Fruit fly (Drosophila melanogaster): ENCODE results near the gene Fum2.

The Fum2 gene

DNA sequence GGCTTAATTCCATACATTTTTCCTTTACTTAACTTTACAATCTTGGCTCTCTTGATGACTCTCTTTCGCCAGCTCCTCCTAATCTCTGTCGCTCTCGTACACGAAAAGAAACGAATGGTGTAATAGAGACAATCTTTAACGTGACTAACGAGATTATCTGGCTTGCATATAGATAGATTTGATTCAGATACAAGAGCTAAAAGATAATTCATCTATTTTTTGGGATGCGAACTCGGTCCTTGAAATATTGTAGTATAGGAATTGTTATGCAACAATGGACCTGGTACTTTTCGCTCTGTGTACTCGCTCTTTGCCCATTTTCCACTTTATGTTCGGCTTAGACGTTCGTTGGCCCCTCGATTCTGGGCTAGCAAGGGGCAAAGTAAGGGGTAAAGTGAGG, 29.7 kb downstream of the Fum2 start (continued):
- TF ChIP-seq CG1024 (GFP tag; IDR thresholded peaks at IDR 0.05) (peak; percentile 34; the same call in 1 of the 2 replicates), CG11093 (GFP tag; IDR thresholded peaks at IDR 0.05) (peak; percentile 61; the same call in 1 of the 3 replicates), ato (GFP tag; IDR thresholded peaks at IDR 0.05; ENCODE audit: partially characterized antibody) (no peak), Ada2b (GFP tag; IDR thresholded peaks at IDR 0.05) (peak; percentile 83), h (optimal IDR thresholded peaks at IDR 0.05) (no peak), wek (GFP tag; optimal IDR thresholded peaks at IDR 0.05) (peak; percentile 54), Scr (GFP tag; IDR thresholded peaks at IDR 0.05; ENCODE audit: partially characterized antibody) (no peak), CG6765 (GFP tag; optimal IDR thresholded peaks at IDR 0.05) (peak; percentile 54), CG13123 (GFP tag; optimal IDR thresholded peaks at IDR 0.05) (peak; percentile 57), CG31388 (GFP tag; optimal IDR thresholded peaks at IDR 0.05) (peak; percentile 35), Oaz (GFP tag; IDR thresholded peaks at IDR 0.05) (0 out of 2 replicates have a peak, but pooled peaks have one; percentile 12), her (GFP tag; optimal IDR thresholded peaks at IDR 0.05) (peak; percentile 80), hth (optimal IDR thresholded peaks at IDR 0.05) (no peak), Sry-δ (GFP tag; optimal IDR thresholded peaks at IDR 0.05) (peak; percentile 28), zen (tag; optimal IDR thresholded peaks at IDR 0.05) (peak; percentile 57), CG12391 (tag; optimal IDR thresholded peaks at IDR 0.05) (peak; percentile 80), zf30C (GFP tag; optimal IDR thresholded peaks at IDR 0.05) (peak; percentile 83), tna (GFP tag; IDR thresholded peaks at IDR 0.05; ENCODE audit: partially characterized antibody) (no peak), sqz (GFP tag; optimal IDR thresholded peaks at IDR 0.05) (peak; percentile 24), knrl (GFP tag; IDR thresholded peaks at IDR 0.05; ENCODE audit: partially characterized antibody) (no peak), disco-r (GFP tag; optimal IDR thresholded peaks at IDR 0.05) (peak; percentile 4), Dip3 (GFP tag; optimal IDR thresholded peaks at IDR 0.05) (peak; percentile 66), Fer3 (tag; optimal IDR thresholded peaks at IDR 0.05) (peak; percentile 77), usp (GFP tag; optimal IDR thresholded peaks at IDR 0.05) (no peak), dati (GFP tag; IDR thresholded peaks at IDR 0.05) (0 out of 2 replicates have a peak, but pooled peaks have one; percentile 38), CG1603 (tag; optimal IDR thresholded peaks at IDR 0.05) (peak; percentile 91), CTCF (GFP tag; optimal IDR thresholded peaks at IDR 0.05) (no peak), Hmr (GFP tag; optimal IDR thresholded peaks at IDR 0.05) (peak; percentile 86), chn (GFP tag; optimal IDR thresholded peaks at IDR 0.05) (peak; percentile 12), CG11695 (GFP tag; IDR thresholded peaks at IDR 0.05) (peak; percentile 80), rib (GFP tag; IDR thresholded peaks at IDR 0.05) (no peak), dan (GFP tag; IDR thresholded peaks at IDR 0.05) (no peak), CG16779 (GFP tag; IDR thresholded peaks at IDR 0.05) (no peak), CG33557 (GFP tag; optimal IDR thresholded peaks at IDR 0.05) (peak; percentile 13), CG4424 (GFP tag; optimal IDR thresholded peaks at IDR 0.05) (peak; percentile 79), CG1792 (GFP tag; optimal IDR thresholded peaks at IDR 0.05) (peak; percentile 50), z (GFP tag; IDR thresholded peaks at IDR 0.05) (no peak), CG18262 (tag; optimal IDR thresholded peaks at IDR 0.05) (peak; percentile 83), Hr51 (GFP tag; optimal IDR thresholded peaks at IDR 0.05) (peak; percentile 61 to 85), Spps (tag; optimal IDR thresholded peaks at IDR 0.05) (peak; percentile 60), tgo (GFP tag; IDR thresholded peaks at IDR 0.05) (peak; percentile 79), HLHmδ (GFP tag; optimal IDR thresholded peaks at IDR 0.05) (no peak), gcm (GFP tag; optimal IDR thresholded peaks at IDR 0.05) (peak; percentile 81), CG4854 (GFP tag; optimal IDR thresholded peaks at IDR 0.05) (peak; percentile 42), az2 (GFP tag; optimal IDR thresholded peaks at IDR 0.05) (peak; percentile 78), CG33213 (GFP tag; optimal IDR thresholded peaks at IDR 0.05) (peak; percentile 65), CG11504 (tag; optimal IDR thresholded peaks at IDR 0.05) (peak; percentile 87), HHEX (GFP tag; optimal IDR thresholded peaks at IDR 0.05) (peak; percentile 80), sima (GFP tag; optimal IDR thresholded peaks at IDR 0.05) (no peak), CG5180 (GFP tag; optimal IDR thresholded peaks at IDR 0.05) (peak; percentile 72), CG8281 (tag; optimal IDR thresholded peaks at IDR 0.05) (peak; percentile 55), Hand (GFP tag; optimal IDR thresholded peaks at IDR 0.05) (peak; percentile 83)
